Worm (Caenorhabditis elegans) whole organism, L4/young adult: ENCODE measurements around the gene col-19.

Source experiments
- W03F9.2 ChIP-seq: fragments of 150-350 bp; optimal IDR thresholded peaks from 2 replicates; lab custom pipeline; 2014; ENCODE audit warnings: missing biosample characterization, missing genetic modification characterization
- dao-5 ChIP-seq: sonication (generic microtip); optimal IDR thresholded peaks from 2 replicates; lab custom pipeline; 2016; ENCODE audit warnings: missing genotype, missing genetic modification characterization, moderate library complexity, missing compliant biosample characterization
- him-1 ChIP-seq: sonication (generic microtip); optimal IDR thresholded peaks from 2 replicates; lab custom pipeline; 2016; ENCODE audit warnings: missing genotype, missing genetic modification reagents, missing genetic modification characterization, missing compliant biosample characterization

The col-19 gene

DNA sequence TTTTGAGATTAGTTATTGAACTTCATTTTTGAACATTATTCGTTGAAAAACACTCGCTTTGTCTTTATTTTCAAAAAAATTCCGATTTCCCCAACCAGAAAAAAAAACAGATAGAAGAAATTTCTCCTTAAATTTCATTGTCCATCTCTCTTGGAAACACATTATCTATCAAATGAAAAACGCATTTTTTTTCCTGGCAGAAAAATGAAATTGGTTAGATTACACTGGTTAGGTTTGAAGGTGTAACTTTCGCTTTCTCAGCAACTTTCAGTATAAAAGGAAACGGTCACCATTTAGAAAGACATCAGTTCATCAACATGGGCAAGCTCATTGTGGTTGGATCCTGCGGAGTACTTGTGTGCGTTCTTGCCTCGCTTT is at the start of gene col-19:
col-19 (plus strand) TSS at position 301 of the 378 bp plus-strand sequence.
- TF ChIP-seq dao-5 (tag; lab: Kevin White, UChicago) (no peak), him-1 (tag; lab: Kevin White, UChicago) (no peak), W03F9.2 (tag; lab: Kevin White, UChicago) (no peak)

DNA sequence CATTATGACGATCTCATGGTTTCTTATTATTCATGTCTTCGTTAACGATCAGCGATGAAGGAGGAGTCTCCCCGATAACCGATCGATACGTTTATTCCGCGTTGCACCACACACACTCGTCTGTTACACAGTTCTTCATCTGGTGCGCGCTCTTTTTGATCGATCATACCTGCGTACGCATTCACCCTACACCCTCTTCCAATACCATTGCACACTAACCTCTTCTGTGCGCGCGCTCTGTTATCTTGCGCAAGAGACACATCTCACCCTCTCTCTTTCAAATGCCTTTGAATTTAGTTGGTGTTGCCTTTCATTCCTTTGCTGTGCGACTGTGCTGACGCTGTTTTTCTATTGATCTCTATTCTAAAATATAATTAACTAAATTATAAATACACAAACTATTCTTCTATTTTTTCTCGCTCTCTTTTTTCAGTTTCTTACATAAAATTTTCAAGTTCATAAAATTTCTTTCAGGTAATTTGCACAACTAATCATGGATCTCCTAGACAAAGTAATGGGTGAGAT is 49.7 kb upstream of the col-19 start, which contains the start of gene nrde-3:
nrde-3 (plus strand) TSS at position 475 of the 525 bp plus-strand sequence.
- TF ChIP-seq dao-5 (tag; lab: Kevin White, UChicago) (no peak), W03F9.2 (tag; lab: Kevin White, UChicago) (no peak), him-1 (tag; lab: Kevin White, UChicago) (no peak)

DNA sequence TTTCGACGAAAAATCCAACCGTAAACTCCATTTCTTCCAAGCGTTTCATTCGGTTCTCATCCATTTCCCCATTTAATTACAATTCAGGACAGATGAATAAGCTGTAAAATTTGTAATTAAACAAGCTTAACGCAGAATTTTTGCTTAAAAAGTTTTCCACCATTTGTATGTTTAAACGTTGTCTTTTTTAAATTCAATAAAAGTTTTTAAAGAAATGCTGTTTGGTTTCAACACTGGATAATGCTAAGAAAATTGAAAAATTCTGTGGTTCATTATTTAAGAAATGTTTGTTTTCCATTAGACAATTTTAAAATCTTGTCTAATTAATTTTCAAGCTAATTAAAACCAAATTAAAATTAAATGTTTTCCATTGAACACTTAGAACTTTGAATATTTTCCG is 41.0 kb upstream of the col-19 start, which contains the start of gene R04A9.3:
R04A9.3 (minus strand) TSS at position 101 of the 400 bp plus-strand sequence.
- no peak for TF ChIP-seq W03F9.2 (tag; lab: Kevin White, UChicago)

DNA sequence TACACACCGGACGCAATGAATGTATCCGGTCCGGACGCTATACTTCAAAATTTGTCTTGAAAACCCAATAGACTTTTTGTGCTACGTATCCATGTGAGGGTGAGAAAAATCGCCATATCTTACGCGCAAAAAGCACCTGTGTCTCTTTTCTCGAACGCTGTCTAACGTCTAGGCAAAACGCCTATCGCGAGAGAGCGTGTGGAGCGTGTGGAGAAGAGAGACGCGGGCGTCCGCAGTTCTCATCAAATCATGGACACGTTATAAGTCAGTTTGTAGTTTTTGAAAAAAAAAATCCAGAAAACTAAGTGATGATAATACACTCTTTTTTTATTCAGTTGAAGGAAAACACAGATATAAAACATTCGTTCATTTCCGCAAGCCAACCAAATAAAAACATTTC is 40.5 kb upstream of the col-19 start:
- no peak for TF ChIP-seq dao-5 (tag; lab: Kevin White, UChicago)
- TF ChIP-seq him-1 (tag; lab: Kevin White, UChicago), result no peak
- no peak for TF ChIP-seq W03F9.2 (tag; lab: Kevin White, UChicago)

DNA sequence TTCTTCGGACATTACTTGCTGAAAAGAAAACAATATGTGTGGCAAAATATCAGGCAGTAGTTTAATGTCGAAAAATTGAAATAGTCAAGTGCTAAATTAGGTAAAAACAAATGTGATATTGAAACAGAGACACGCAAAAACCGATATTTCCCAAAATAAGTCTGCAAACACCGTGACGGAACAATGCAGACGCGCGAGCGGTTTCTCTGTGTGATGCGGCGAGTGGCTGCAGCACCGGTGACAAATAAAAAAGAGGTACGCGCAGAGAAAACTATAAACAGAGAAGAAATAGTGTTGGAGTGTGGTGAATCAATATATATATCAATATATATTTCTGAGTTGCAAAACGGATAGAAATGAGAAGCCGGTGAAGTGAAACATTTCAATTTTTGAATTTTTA is 38.8 kb upstream of the col-19 start, which contains the start of gene ife-2:
ife-2 (minus strand) TSS at position 18 of the 400 bp plus-strand sequence.
- no peak for TF ChIP-seq dao-5 (tag; lab: Kevin White, UChicago)
- TF ChIP-seq W03F9.2 (tag; lab: Kevin White, UChicago), result no peak
- TF ChIP-seq him-1 (tag; lab: Kevin White, UChicago), result no peak

DNA sequence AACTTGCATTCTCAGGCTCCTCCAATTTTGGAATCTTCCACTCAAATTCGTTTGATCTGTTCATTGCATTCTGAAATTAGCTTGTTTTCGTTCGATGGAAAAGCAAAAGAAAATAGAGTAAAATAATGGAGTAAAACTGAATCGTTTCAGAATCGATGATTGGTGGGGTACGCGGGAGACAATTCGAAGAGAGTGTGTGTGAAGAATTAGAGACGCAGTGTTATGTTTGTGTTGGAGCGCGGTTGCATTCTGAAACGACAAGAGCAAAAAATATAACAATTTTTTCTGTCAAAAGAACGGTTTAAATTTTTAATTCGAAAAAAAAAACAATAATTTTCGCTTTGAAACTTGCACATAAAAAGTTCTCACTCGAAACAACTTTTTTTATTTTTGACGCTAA is 32.8 kb upstream of the col-19 start, which contains the start of gene ceh-93:
ceh-93 (minus strand) TSS at position 70 of the 400 bp plus-strand sequence.
- TF ChIP-seq dao-5 (tag; lab: Kevin White, UChicago) (no peak), W03F9.2 (tag; lab: Kevin White, UChicago) (no peak), him-1 (tag; lab: Kevin White, UChicago) (no peak)

DNA sequence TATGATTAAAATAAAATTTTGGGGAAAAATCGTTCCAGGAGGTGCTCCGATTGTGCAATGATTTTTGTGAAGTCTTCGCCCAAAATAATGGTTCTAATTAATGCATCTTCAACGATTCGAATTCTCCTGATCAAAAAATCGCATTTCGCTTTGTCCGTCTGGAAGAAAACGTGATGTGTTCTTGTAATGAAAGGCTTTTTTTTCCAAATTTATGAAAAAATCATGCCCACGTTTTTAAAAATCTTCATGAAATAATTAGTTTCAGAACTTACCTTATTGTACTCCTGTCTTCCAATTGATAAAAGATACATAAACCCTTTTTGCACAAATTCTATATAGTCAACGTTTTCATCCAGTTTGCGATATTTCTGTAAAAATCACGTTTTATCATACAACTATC is 31.9 kb upstream of the col-19 start:
- TF ChIP-seq dao-5 (tag; lab: Kevin White, UChicago) (no peak), him-1 (tag; lab: Kevin White, UChicago) (no peak), W03F9.2 (tag; lab: Kevin White, UChicago) (no peak)

DNA sequence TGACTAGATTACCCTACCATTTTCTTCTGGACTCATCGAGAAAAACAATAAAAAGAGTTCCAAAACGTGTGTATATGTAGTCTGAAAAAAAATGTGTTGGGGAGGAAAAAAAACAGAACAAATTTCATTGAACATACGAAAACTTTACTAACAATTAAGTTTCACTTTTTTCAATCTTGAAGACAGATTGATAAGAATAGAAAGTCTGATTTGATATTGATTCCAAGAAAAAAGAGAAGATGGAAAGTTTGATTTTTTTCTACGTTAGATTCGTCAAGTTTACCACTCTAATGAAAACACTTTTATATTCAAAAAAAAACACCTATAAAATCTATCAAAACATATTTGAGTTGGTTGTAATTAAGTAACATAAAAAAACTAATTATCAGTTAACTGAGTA is 31.0 kb upstream of the col-19 start, which contains the start of gene R04A9.9:
R04A9.9 (minus strand) TSS at position 101 of the 400 bp plus-strand sequence.
- TF ChIP-seq him-1 (tag; lab: Kevin White, UChicago) (no peak), W03F9.2 (tag; lab: Kevin White, UChicago) (no peak), dao-5 (tag; lab: Kevin White, UChicago) (no peak)

DNA sequence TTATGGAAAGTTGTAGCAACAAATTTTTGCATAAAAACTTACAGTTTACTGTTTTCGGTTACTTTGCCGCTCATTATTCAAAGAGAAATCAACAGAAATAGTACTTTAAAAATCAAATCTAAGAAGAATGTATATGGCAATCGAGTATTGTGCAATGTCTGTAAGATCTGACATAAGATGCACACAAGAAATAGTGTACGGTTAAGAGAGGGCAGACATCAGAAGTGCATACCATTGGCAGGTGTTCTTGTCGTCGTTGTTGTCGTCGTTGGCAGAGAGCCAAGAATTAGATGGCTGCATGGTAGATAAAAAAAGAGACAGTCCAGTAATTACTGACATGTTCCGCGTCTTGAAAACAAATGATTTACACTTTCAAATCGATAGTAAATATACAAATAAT is 26.8 kb upstream of the col-19 start, which contains the start of gene R04A9.7:
R04A9.7 (minus strand) TSS at position 184 of the 400 bp plus-strand sequence.
- no peak for TF ChIP-seq W03F9.2 (tag; lab: Kevin White, UChicago)
- no peak for TF ChIP-seq him-1 (tag; lab: Kevin White, UChicago)
- TF ChIP-seq dao-5 (tag; lab: Kevin White, UChicago), result no peak

DNA sequence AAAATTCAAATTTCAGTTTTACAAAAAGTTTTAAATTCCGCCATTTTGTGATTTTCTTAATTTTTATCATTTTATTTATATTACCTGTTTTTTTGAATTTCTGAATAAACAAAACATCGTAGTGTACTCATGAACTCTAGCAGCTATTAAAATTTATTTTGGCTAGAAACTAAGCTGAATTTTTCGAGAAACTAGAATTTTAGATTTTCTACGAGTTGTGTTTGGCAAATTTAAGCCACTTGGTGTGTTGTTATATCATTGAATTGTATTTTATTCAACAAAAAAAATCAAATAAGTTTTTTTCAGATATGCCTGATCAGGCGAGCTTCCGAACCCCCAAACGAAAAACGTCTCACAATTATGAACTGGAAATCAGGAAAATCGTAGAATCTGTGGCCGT is 24.2 kb upstream of the col-19 start, which contains the start of gene R04A9.6:
R04A9.6 (plus strand) TSS at position 301 of the 400 bp plus-strand sequence.
- TF ChIP-seq dao-5 (tag; lab: Kevin White, UChicago) (no peak), him-1 (tag; lab: Kevin White, UChicago) (no peak), W03F9.2 (tag; lab: Kevin White, UChicago) (no peak)

DNA sequence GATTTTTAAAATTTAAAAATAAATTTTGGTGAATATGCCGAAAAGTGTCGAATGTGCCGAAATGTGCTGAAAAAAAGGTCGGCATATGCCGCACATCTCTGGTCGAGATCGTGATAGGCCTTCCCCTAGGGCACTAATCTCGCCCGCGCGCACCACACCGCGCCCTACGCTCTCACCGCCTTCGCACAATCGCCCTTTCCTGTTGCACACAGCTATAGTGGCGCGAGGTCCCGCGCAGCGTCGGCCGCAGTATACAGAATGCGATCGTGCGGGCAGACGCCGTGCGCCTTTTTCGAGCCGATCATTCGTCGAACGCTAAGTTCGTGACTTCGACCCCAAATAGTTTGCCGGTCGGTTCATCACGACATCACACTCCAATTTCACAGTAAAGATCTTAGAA is 22.0 kb upstream of the col-19 start:
- TF ChIP-seq W03F9.2 (tag; lab: Kevin White, UChicago) (no peak), him-1 (tag; lab: Kevin White, UChicago) (no peak), dao-5 (tag; lab: Kevin White, UChicago) (no peak)

DNA sequence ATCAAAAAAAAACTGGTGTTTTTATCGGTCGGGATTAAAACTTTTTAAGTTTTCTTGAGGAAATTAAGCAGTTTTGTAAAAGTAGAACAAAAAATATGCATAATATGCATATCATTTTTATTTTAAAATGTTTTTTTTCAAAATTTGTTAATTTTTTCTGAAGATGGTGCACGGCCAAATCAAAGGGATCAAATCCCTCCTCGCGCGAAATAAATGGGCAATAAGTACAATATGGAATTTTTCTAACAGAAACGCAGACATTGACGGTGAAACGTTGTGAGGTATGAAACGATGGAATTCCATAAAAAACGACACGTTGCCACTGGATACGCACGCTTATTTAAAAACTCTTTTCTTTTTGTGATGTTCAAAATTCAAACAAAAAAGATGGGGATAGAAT is 18.6 kb upstream of the col-19 start:
- TF ChIP-seq him-1 (tag; lab: Kevin White, UChicago) (no peak), dao-5 (tag; lab: Kevin White, UChicago) (no peak), W03F9.2 (tag; lab: Kevin White, UChicago) (no peak)

DNA sequence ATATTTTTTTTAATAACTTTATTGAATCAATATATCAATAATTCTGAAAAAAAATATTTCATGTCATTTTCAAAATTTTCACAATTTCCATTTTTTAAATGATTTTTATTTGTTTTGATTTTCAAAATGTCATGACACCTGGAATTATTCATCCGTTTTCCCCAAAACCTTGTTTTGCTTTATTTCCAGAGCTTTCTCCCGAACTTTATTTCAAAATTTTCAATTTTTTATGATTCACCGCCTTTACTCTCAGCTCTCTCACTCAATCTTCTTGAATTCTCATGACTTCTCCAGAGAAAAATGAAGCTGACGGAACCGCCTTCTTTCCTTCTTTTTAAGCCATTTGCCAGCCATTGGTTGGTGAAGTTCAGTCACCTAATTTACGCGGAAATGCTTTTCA is 16.9 kb upstream of the col-19 start, which contains the start of gene R04A9.1:
R04A9.1 (plus strand) TSS at position 301 of the 400 bp plus-strand sequence.
- TF ChIP-seq him-1 (tag; lab: Kevin White, UChicago) (no peak), dao-5 (tag; lab: Kevin White, UChicago) (no peak), W03F9.2 (tag; lab: Kevin White, UChicago) (no peak)

DNA sequence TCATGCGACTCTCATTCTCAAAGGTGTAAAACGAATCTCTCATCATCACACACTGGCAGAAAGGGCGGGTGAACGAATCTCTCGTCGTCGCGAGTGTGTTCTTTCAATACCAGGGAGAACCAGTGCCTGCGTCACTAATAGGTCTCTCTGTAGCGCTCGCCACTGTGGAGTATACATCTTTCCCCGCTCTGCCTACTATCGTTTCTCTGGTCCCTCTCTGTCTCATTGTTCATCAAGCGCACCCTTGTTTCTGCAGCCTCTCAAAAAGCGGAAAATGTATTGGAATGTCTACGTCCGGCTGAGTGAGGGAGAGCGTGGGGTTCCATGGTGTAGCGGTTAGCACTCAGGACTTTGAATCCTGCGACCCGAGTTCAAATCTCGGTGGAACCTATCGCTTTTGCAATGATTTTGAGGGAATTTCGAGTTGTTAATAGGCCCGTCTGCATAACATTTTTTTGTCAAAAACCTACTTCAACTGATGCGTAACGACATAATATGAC is 11.4 kb upstream of the col-19 start:
- TF ChIP-seq dao-5 (tag; lab: Kevin White, UChicago), result peak; percentile 79
- peak; percentile 68 for TF ChIP-seq W03F9.2 (tag; lab: Kevin White, UChicago)
- peak; percentile 92 for TF ChIP-seq him-1 (tag; lab: Kevin White, UChicago)
